Fruit fly (Drosophila melanogaster) S2 (cell line): ENCODE results near the gene CG7304.

Experiments used
- CG8478 ChIP-seq: fragments of >200 bp; optimal IDR thresholded peaks from 2 replicates; lab custom pipeline; 2018
- CTCF ChIP-seq, 2 experiments: fragments of >200 bp; optimal IDR thresholded peaks; 2 replicates each; lab custom pipeline; 2018

DNA sequence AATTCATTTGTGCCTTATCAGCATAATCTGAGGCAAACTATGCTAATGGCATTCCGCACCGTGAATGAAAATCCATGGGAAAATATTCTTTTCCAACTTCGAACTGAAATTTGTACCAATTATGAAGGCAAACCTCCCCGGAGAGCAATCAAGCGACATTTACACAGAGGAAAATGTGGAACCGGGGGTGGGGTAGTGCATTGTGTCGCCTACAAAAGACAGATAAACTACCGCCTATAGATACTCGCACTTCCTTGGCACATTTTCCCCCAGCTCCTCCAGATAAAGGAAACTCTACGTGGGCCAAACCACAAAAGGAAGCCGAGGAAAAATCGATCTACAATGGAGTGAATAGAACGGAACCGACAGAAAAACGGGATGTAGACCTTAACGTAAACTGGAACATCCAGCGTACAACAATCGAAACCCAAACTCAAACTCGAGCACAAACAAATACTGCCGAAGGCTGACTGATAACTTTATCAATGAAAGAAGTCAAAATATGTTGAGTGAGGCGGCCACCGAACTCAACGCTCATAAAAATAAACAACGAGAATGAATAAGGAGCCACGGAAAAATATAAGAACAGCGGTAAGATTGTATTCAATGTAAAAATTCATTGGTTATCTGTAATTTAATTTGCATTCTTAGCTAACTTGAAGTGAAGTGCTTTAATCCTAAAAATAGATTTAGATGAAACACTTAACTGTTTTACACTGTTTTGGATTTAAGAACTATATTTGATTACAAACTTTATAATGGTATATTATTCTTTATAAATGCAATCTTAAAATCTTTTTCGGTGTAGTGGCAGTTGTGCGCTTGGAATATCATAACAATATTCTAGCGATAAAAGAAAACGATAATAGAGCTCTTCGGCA, 11.4 kb downstream of the CG7304 start:
- TF ChIP-seq CTCF (optimal IDR thresholded peaks at IDR 0.05; lab: Kevin White, UChicago) (no peak), CG8478 (lab: Kevin White, UChicago) (no peak)
